Worm (Caenorhabditis elegans): ENCODE results near the gene rpl-20.

rpl-20 gene

ce11 chrIV:4725478-4725920, 24.1 kb downstream of the rpl-20 start (continued):
- TF ChIP-seq lin-26 (GFP tag; IDR thresholded peaks at IDR 0.05): peak; percentile 96
- peak; percentile 12 for TF ChIP-seq mel-28 (tag; optimal IDR thresholded peaks at IDR 0.05; ENCODE audit: borderline replicate concordance)
- peak; percentile 17 for TF ChIP-seq him-1 (tag; optimal IDR thresholded peaks at IDR 0.05)

ce11 chrIV:4724562-4724961, 25.0 kb downstream of the rpl-20 start, which contains the start of gene K08F11.1:
Gene K08F11.1 (plus strand): TSS chrIV:4724862.
- TF ChIP-seq mes-4 (tag; optimal IDR thresholded peaks at IDR 0.05) (no peak), madf-10 (tag; optimal IDR thresholded peaks at IDR 0.05) (no peak), hmg-20 (GFP tag; IDR thresholded peaks at IDR 0.05) (no peak), dox-1 (GFP tag; IDR thresholded peaks at IDR 0.05) (no peak), T07F8.4 (tag; optimal IDR thresholded peaks at IDR 0.05) (no peak), F39B2.1 (GFP tag; IDR thresholded peaks at IDR 0.05) (no peak), chd-7 (tag; optimal IDR thresholded peaks at IDR 0.05) (no peak), Y67H2A.10 (GFP tag; conservative IDR thresholded peaks at IDR 0.05) (no peak), egl-44 (GFP tag; IDR thresholded peaks at IDR 0.05) (no peak), nfyb-1 (GFP tag; IDR thresholded peaks at IDR 0.05) (no peak)

- TF ChIP-seq lin-35 (GFP tag; optimal IDR thresholded peaks at IDR 0.05) (no peak), attf-6 (GFP tag; IDR thresholded peaks at IDR 0.05) (no peak), fkh-3 (tag; optimal IDR thresholded peaks at IDR 0.05) (no peak), nhr-80 (tag; optimal IDR thresholded peaks at IDR 0.05) (no peak)
Observed at ce11 chrIV:4723687-4724086, 25.9 kb downstream of the rpl-20 start.

- TF ChIP-seq mcd-1 (GFP tag; IDR thresholded peaks at IDR 0.05) (peak; percentile 52), hmg-1.2 (GFP tag; IDR thresholded peaks at IDR 0.05) (peak; percentile 33; the same call in 1 of the 2 replicates)
Observed at ce11 chrIV:4721247-4721646, 28.3 kb downstream of the rpl-20 start.

- TF ChIP-seq lsl-1 (GFP tag; optimal IDR thresholded peaks at IDR 0.05): peak; percentile 12
- peak; percentile 67 for TF ChIP-seq lin-54 (GFP tag; optimal IDR thresholded peaks at IDR 0.05)
- peak; percentile 44 for TF ChIP-seq madf-6 (GFP tag; IDR thresholded peaks at IDR 0.05)
- TF ChIP-seq F33H1.4 (GFP tag; IDR thresholded peaks at IDR 0.05): peak; percentile 83
- TF ChIP-seq rcor-1 (GFP tag; IDR thresholded peaks at IDR 0.05): peak; percentile 89
- TF ChIP-seq cebp-1 (GFP tag; IDR thresholded peaks at IDR 0.05): peak; percentile 91
- TF ChIP-seq cebp-1 (tag; optimal IDR thresholded peaks at IDR 0.05): peak; percentile 53
- peak; percentile 79 for TF ChIP-seq Y79H2A.3 (GFP tag; conservative IDR thresholded peaks at IDR 0.05)
- TF ChIP-seq bed-1 (GFP tag; IDR thresholded peaks at IDR 0.05): peak; percentile 95
- TF ChIP-seq hmg-1.2 (GFP tag; IDR thresholded peaks at IDR 0.05): peak; percentile 98
- peak; percentile 66; the same call in 1 of the 2 replicates for TF ChIP-seq hmg-20 (GFP tag; IDR thresholded peaks at IDR 0.05)
- TF ChIP-seq let-526 (GFP tag; IDR thresholded peaks at IDR 0.05): peak; percentile 89
- TF ChIP-seq ekl-4 (GFP tag; IDR thresholded peaks at IDR 0.05): peak; percentile 89
- TF ChIP-seq ceh-100 (GFP tag; IDR thresholded peaks at IDR 0.05): peak; percentile 88
- TF ChIP-seq egrh-3 (GFP tag; IDR thresholded peaks at IDR 0.05): peak; percentile 63
- 0 out of 2 replicates have a peak, but pooled peaks have one; percentile 17 for TF ChIP-seq aptf-3 (GFP tag; IDR thresholded peaks at IDR 0.05)
- TF ChIP-seq lir-1 (GFP tag; conservative IDR thresholded peaks at IDR 0.05): peak; percentile 70
- TF ChIP-seq ceh-91 (GFP tag; IDR thresholded peaks at IDR 0.05): peak; percentile 90
- peak; percentile 93; the same call in 1 of the 2 replicates for TF ChIP-seq F37B4.10 (GFP tag; IDR thresholded peaks at IDR 0.05)
- TF ChIP-seq madf-8 (GFP tag; conservative IDR thresholded peaks at IDR 0.05): peak; percentile 42; the same call in 1 of the 2 replicates
- 0 out of 2 replicates have a peak, but pooled peaks have one; percentile 81 for TF ChIP-seq egl-18 (GFP tag; IDR thresholded peaks at IDR 0.05)
- peak; percentile 78 for TF ChIP-seq hsf-1 (GFP tag; IDR thresholded peaks at IDR 0.05)
- peak; percentile 70; the same call in 1 of the 2 replicates for TF ChIP-seq lin-26 (GFP tag; IDR thresholded peaks at IDR 0.05)
- TF ChIP-seq Y95B8A.8 (GFP tag; IDR thresholded peaks at IDR 0.05): peak; percentile 87; the same call in 1 of the 2 replicates
- TF ChIP-seq nhr-120 (GFP tag; IDR thresholded peaks at IDR 0.05): 0 out of 2 replicates have a peak, but pooled peaks have one; percentile 78
- peak; percentile 80 for TF ChIP-seq C17E4.6 (GFP tag; IDR thresholded peaks at IDR 0.05)
- peak; percentile 88 for TF ChIP-seq egl-44 (GFP tag; IDR thresholded peaks at IDR 0.05)
- peak; percentile 79 for TF ChIP-seq Y67H2A.10 (GFP tag; conservative IDR thresholded peaks at IDR 0.05)
Observed at ce11 chrIV:4720522-4720921, 29.1 kb downstream of the rpl-20 start.
